Worm (Caenorhabditis elegans) whole organism, L3 larva: Measurements from ENCODE around the gene F11G11.14.

Experiments
- ama-1 ChIP-seq: fragments of 150-350 bp; optimal IDR thresholded peaks from 2 replicates; lab custom pipeline; 2018
- elt-1 ChIP-seq: fragments of 150-350 bp; optimal IDR thresholded peaks from 2 replicates; lab custom pipeline; 2014; ENCODE audit warnings: missing biosample characterization, missing genetic modification characterization
- jun-1 ChIP-seq: fragments of 150-350 bp; optimal IDR thresholded peaks from 2 replicates; lab custom pipeline; 2014; ENCODE audit warnings: missing biosample characterization, missing genetic modification reagents, missing genetic modification characterization
- lin-39 ChIP-seq: fragments of 150-350 bp; optimal IDR thresholded peaks from 2 replicates; lab custom pipeline; 2018; ENCODE audit warnings: missing biosample characterization, missing genetic modification reagents, missing genetic modification characterization
- nfya-1 ChIP-seq: sonication (generic microtip); optimal IDR thresholded peaks from 2 replicates; lab custom pipeline; 2017; ENCODE audit warnings: missing genetic modification characterization, mild to moderate bottlenecking, missing compliant biosample characterization, antibody characterized with exemption, moderate library complexity; ENCODE audit not compliant: insufficient read depth
- nhr-12 ChIP-seq: fragments of 150-350 bp; optimal IDR thresholded peaks from 2 replicates; lab custom pipeline; 2014; ENCODE audit warnings: missing biosample characterization, missing genetic modification characterization
- nhr-43 ChIP-seq: sonication (generic microtip); optimal IDR thresholded peaks from 2 replicates; lab custom pipeline; 2016; ENCODE audit warnings: mild to moderate bottlenecking, missing genetic modification characterization, missing compliant biosample characterization; ENCODE audit not compliant: poor library complexity, severe bottlenecking
- sea-2 ChIP-seq: fragments of 150-350 bp; sonication (generic microtip); optimal IDR thresholded peaks from 4 replicates; lab custom pipeline; 2014; ENCODE audit warnings: missing biosample characterization, missing genetic modification reagents, missing genetic modification characterization
- skn-1 ChIP-seq: fragments of 150-350 bp; optimal IDR thresholded peaks from 2 replicates; lab custom pipeline; 2014; ENCODE audit warnings: missing biosample characterization, missing genetic modification characterization
- tbx-2 ChIP-seq: sonication (generic microtip); optimal IDR thresholded peaks from 2 replicates; lab custom pipeline; 2016; ENCODE audit warnings: mild to moderate bottlenecking, missing genetic modification characterization, missing compliant biosample characterization
- ztf-11 ChIP-seq: fragments of 150-350 bp; optimal IDR thresholded peaks from 2 replicates; lab custom pipeline; 2014; ENCODE audit warnings: missing biosample characterization, missing genetic modification characterization
- ztf-4 ChIP-seq: fragments of 150-350 bp; optimal IDR thresholded peaks from 2 replicates; lab custom pipeline; 2014; ENCODE audit warnings: missing biosample characterization, missing genetic modification characterization

DNA sequence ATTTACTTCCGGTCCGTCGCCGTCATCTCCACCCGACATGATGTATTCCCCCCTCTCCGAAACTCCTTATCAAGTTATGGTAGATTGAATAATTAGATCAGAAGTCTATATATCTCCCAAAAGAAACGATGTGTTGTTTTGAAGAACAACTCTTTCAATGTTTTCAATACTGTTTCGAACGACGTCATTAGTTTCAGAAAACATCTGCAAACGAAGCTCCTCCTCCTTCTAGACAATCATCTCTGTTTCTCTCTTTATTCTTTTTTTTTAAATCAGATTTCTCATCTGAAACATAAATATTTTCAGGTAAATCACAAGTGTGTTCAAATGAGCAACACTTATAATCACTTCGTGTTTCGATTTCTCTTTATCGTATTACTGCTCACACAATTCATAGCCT is 13.6 kb upstream of the F11G11.14 start, which contains the start of gene T23B7.3:
- TF ChIP-seq skn-1 (tag; lab: Kevin White, UChicago) (no peak), tbx-2 (tag; lab: Kevin White, UChicago) (no peak), nhr-12 (tag; lab: Kevin White, UChicago) (no peak), nfya-1 (tag; lab: Kevin White, UChicago) (no peak), ama-1 (no peak), lin-39 (no peak), nhr-43 (tag; lab: Kevin White, UChicago) (no peak), sea-2 (GFP tag; lab: Kevin White, UChicago) (no peak), jun-1 (tag; lab: Kevin White, UChicago) (no peak), ztf-4 (tag; lab: Kevin White, UChicago) (no peak), ztf-11 (tag; lab: Kevin White, UChicago) (no peak), elt-1 (tag; lab: Kevin White, UChicago) (no peak)
